Worm (Caenorhabditis elegans) whole organism, L1 larva: ENCODE measurements around the gene F39H12.1.

Source experiments
- C04F5.9 ChIP-seq: sonication (generic microtip); optimal IDR thresholded peaks from 2 replicates; lab custom pipeline; 2016; ENCODE audit warnings: missing genetic modification characterization, missing compliant biosample characterization
- C16A3.4 ChIP-seq: fragments of 150-350 bp; optimal IDR thresholded peaks from 2 replicates; lab custom pipeline; 2014; ENCODE audit warnings: missing biosample characterization, missing genetic modification characterization
- C34B4.2 ChIP-seq: sonication (generic microtip); optimal IDR thresholded peaks from 2 replicates; lab custom pipeline; 2017; ENCODE audit warnings: mild to moderate bottlenecking, missing genetic modification characterization, missing compliant biosample characterization
- F16B12.6 ChIP-seq: fragments of 150-350 bp; optimal IDR thresholded peaks from 2 replicates; lab custom pipeline; 2014; ENCODE audit warnings: missing biosample characterization, missing genetic modification characterization
- aha-1 ChIP-seq: fragments of 150-350 bp; optimal IDR thresholded peaks from 2 replicates; lab custom pipeline; 2014; ENCODE audit warnings: missing biosample characterization, missing genetic modification characterization
- aly-2 ChIP-seq: fragments of 150-350 bp; optimal IDR thresholded peaks from 2 replicates; lab custom pipeline; 2014; ENCODE audit warnings: missing biosample characterization, missing genetic modification characterization
- ama-1 ChIP-seq: fragments of 150-350 bp; optimal IDR thresholded peaks from 2 replicates; lab custom pipeline; 2014
- blmp-1 ChIP-seq: fragments of 150-350 bp; optimal IDR thresholded peaks from 2 replicates; lab custom pipeline; 2014; ENCODE audit warnings: missing biosample characterization, missing genetic modification characterization
- ceh-63 ChIP-seq: fragments of 200-800 bp; sonication (Bioruptor generic); optimal IDR thresholded peaks from 2 replicates; lab custom pipeline; 2018; ENCODE audit warnings: mild to moderate bottlenecking, missing genetic modification characterization, missing compliant biosample characterization
- efl-3 ChIP-seq: fragments of 200-800 bp; sonication (Bioruptor generic); optimal IDR thresholded peaks from 2 replicates; lab custom pipeline; 2018; ENCODE audit warnings: mild to moderate bottlenecking, missing genetic modification characterization, missing compliant biosample characterization
- egl-13 ChIP-seq: sonication (generic microtip); optimal IDR thresholded peaks from 2 replicates; lab custom pipeline; 2016; ENCODE audit warnings: missing genotype, missing genetic modification reagents, missing genetic modification characterization, missing compliant biosample characterization
- egl-27 ChIP-seq, 2 experiments: fragments of 150-350 bp in 1 of 2; sonication (generic microtip); optimal IDR thresholded peaks; 3 replicates each; lab custom pipeline; 2017 to 2018; ENCODE audit warnings: missing biosample characterization in 2 of 2, missing genetic modification characterization in 2 of 2, missing genetic modification reagents in 2 of 2
- elt-2 ChIP-seq: sonication (generic microtip); optimal IDR thresholded peaks from 2 replicates; lab custom pipeline; 2016; ENCODE audit warnings: missing genetic modification characterization, mild to moderate bottlenecking, inconsistent platforms, missing compliant biosample characterization, missing genetic modification reagents
- elt-3 ChIP-seq, 6 experiments: fragments of 150-350 bp in 1 of 6; sonication (generic microtip); optimal IDR thresholded peaks; 2 replicates each; lab custom pipeline; 2017 to 2018; ENCODE audit warnings: missing biosample characterization in 6 of 6, missing genetic modification characterization in 6 of 6, inconsistent platforms in 1 of 6
- ets-5 ChIP-seq: fragments of 200-800 bp; sonication (Bioruptor generic); IDR thresholded peaks from 2 replicates; pipeline ENCODE4 v1.3.6; 2022; ENCODE audit warnings: missing genetic modification characterization, missing compliant biosample characterization
- fkh-4 ChIP-seq: sonication (generic microtip); optimal IDR thresholded peaks from 2 replicates; lab custom pipeline; 2016; ENCODE audit warnings: missing compliant biosample characterization, missing genetic modification characterization, borderline replicate concordance
- fkh-8 ChIP-seq: sonication (generic microtip); optimal IDR thresholded peaks from 2 replicates; lab custom pipeline; 2016; ENCODE audit warnings: mild to moderate bottlenecking, missing genetic modification characterization, missing compliant biosample characterization
- fos-1 ChIP-seq: fragments of 150-350 bp; optimal IDR thresholded peaks from 2 replicates; lab custom pipeline; 2014; ENCODE audit warnings: missing biosample characterization, missing genetic modification characterization
- grh-1 ChIP-seq: fragments of 200-800 bp; sonication (Bioruptor generic); IDR thresholded peaks from 2 replicates; pipeline ENCODE4 v1.3.6; 2022; ENCODE audit warnings: missing genetic modification reagents, missing genetic modification characterization, missing compliant biosample characterization
- hpl-2 ChIP-seq: fragments of 150-350 bp; optimal IDR thresholded peaks from 2 replicates; lab custom pipeline; 2014; ENCODE audit warnings: missing biosample characterization, missing genetic modification reagents, missing genetic modification characterization
- irx-1 ChIP-seq: sonication (generic microtip); optimal IDR thresholded peaks from 2 replicates; lab custom pipeline; 2016; ENCODE audit warnings: missing genetic modification characterization, missing compliant biosample characterization
- lin-14 ChIP-seq: fragments of 200-800 bp; sonication (Bioruptor generic); optimal IDR thresholded peaks from 2 replicates; lab custom pipeline; 2018; ENCODE audit warnings: mild to moderate bottlenecking, missing genetic modification characterization, moderate library complexity, missing compliant biosample characterization
- lin-35 ChIP-seq, 2 experiments: fragments of 150-350 bp; optimal IDR thresholded peaks; 2 replicates each; lab custom pipeline; 2014; ENCODE audit warnings: missing biosample characterization in 2 of 2, missing genetic modification characterization in 2 of 2, missing genetic modification reagents in 2 of 2
- lin-39 ChIP-seq: fragments of 150-350 bp; optimal IDR thresholded peaks from 2 replicates; lab custom pipeline; 2014; ENCODE audit warnings: missing biosample characterization, missing genetic modification reagents, missing genetic modification characterization
- mdl-1 ChIP-seq, 2 experiments: fragments of 150-350 bp; optimal IDR thresholded peaks; 2 replicates each; lab custom pipeline; 2014 to 2017; ENCODE audit warnings: missing biosample characterization in 2 of 2, missing genetic modification characterization in 2 of 2, inconsistent platforms in 1 of 2
- mep-1 ChIP-seq: fragments of 150-350 bp; optimal IDR thresholded peaks from 2 replicates; lab custom pipeline; 2014; ENCODE audit warnings: missing biosample characterization, missing genetic modification characterization
- nhr-11 ChIP-seq: fragments of 150-350 bp; optimal IDR thresholded peaks from 2 replicates; lab custom pipeline; 2014; ENCODE audit warnings: missing biosample characterization, missing genetic modification characterization
- nhr-237 ChIP-seq: fragments of 150-350 bp; optimal IDR thresholded peaks from 2 replicates; lab custom pipeline; 2014; ENCODE audit warnings: missing biosample characterization, missing genetic modification characterization
- nhr-47 ChIP-seq: sonication (generic microtip); optimal IDR thresholded peaks from 2 replicates; lab custom pipeline; 2016; ENCODE audit warnings: mild to moderate bottlenecking, missing genetic modification characterization, moderate library complexity, missing compliant biosample characterization
- nhr-71 ChIP-seq: sonication (generic microtip); optimal IDR thresholded peaks from 2 replicates; lab custom pipeline; 2016; ENCODE audit warnings: mild to moderate bottlenecking, missing genetic modification characterization, moderate library complexity, missing compliant biosample characterization
- nhr-76 ChIP-seq: sonication (generic microtip); optimal IDR thresholded peaks from 2 replicates; lab custom pipeline; 2017; ENCODE audit warnings: missing biosample characterization, missing genetic modification characterization
- nhr-84 ChIP-seq: sonication (generic microtip); optimal IDR thresholded peaks from 2 replicates; lab custom pipeline; 2017; ENCODE audit warnings: missing biosample characterization, missing genetic modification characterization
- nhr-85 ChIP-seq: sonication (generic microtip); peaks from one replicate; lab custom pipeline; 2016; ENCODE audit warnings: missing genetic modification characterization, inconsistent platforms, missing compliant biosample characterization
- nhr-90 ChIP-seq: sonication (generic microtip); optimal IDR thresholded peaks from 2 replicates; lab custom pipeline; 2016; ENCODE audit warnings: mild to moderate bottlenecking, missing genetic modification characterization, missing compliant biosample characterization; ENCODE audit not compliant: poor library complexity
- pqm-1 ChIP-seq: sonication (generic microtip); optimal IDR thresholded peaks from 3 replicates; lab custom pipeline; 2017; ENCODE audit warnings: missing biosample characterization, missing genetic modification characterization
- snpc-4 ChIP-seq: fragments of 150-350 bp; optimal IDR thresholded peaks from 2 replicates; lab custom pipeline; 2014; ENCODE audit warnings: missing biosample characterization, missing genetic modification characterization
- sox-4 ChIP-seq: sonication (generic microtip); optimal IDR thresholded peaks from 2 replicates; lab custom pipeline; 2016; ENCODE audit warnings: missing genetic modification characterization, missing compliant biosample characterization
- sup-37 ChIP-seq: fragments of 200-800 bp; sonication (Bioruptor generic); optimal IDR thresholded peaks from 2 replicates; lab custom pipeline; 2018; ENCODE audit warnings: mild to moderate bottlenecking, missing genetic modification characterization, missing compliant biosample characterization
- tbx-2 ChIP-seq: sonication (generic microtip); optimal IDR thresholded peaks from 2 replicates; lab custom pipeline; 2016; ENCODE audit warnings: missing genetic modification characterization, missing compliant biosample characterization
- tlp-1 ChIP-seq: fragments of 150-350 bp; optimal IDR thresholded peaks from 2 replicates; lab custom pipeline; 2014; ENCODE audit warnings: missing biosample characterization, missing genetic modification characterization
- unc-86 ChIP-seq: sonication (generic microtip); optimal IDR thresholded peaks from 2 replicates; lab custom pipeline; 2016; ENCODE audit warnings: missing genetic modification characterization, missing compliant biosample characterization
- vab-15 ChIP-seq: sonication (generic microtip); optimal IDR thresholded peaks from 2 replicates; lab custom pipeline; 2017; ENCODE audit warnings: missing genotype, mild to moderate bottlenecking, missing genetic modification characterization, missing compliant biosample characterization
- xbp-1 ChIP-seq: sonication (generic microtip); optimal IDR thresholded peaks from 2 replicates; lab custom pipeline; 2016; ENCODE audit warnings: missing genetic modification characterization, missing compliant biosample characterization
- zag-1 ChIP-seq: fragments of 150-350 bp; optimal IDR thresholded peaks from 2 replicates; lab custom pipeline; 2014; ENCODE audit warnings: missing biosample characterization, missing genetic modification characterization
- zip-4 ChIP-seq: fragments of 200-800 bp; sonication (Bioruptor generic); optimal IDR thresholded peaks from 2 replicates; lab custom pipeline; 2018; ENCODE audit warnings: mild to moderate bottlenecking, missing genetic modification characterization, moderate library complexity, missing compliant biosample characterization
- ztf-11 ChIP-seq, 2 experiments: sonication (generic microtip); optimal IDR thresholded peaks; 2 replicates each; lab custom pipeline; 2016 to 2017; ENCODE audit warnings: missing genetic modification characterization in 2 of 2, missing biosample characterization in 1 of 2, missing compliant biosample characterization in 1 of 2

The F39H12.1 gene

DNA sequence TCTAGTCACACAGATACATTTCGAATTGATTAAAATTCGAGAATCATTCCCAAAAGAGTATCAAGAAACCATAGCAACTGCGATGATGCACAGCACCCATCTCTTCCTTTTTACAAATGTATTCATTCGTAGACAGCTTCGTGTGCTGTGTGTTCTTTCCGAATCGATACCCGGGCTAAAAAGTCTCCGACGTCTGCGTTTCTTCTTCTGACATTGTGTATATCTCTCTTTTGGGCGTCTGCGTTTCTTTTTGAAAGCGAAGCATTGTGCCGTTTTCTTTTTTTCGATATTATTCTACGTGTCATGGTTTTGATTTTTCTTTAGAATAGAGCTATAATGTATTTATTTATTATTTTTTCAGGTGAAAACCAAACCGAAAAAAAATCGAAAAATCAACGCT is 46.6 kb upstream of the F39H12.1 start, which contains the start of gene attf-5 (continued):
- TF ChIP-seq lin-14: no peak
- peak; percentile 13 for TF ChIP-seq xbp-1 (tag; lab: Kevin White, UChicago)
- no peak for TF ChIP-seq ets-5
- TF ChIP-seq aha-1 (tag; lab: Kevin White, UChicago): no peak
- TF ChIP-seq egl-13: no peak
- no peak for TF ChIP-seq C04F5.9 (tag; lab: Kevin White, UChicago)
- TF ChIP-seq nhr-11 (tag; lab: Kevin White, UChicago): no peak
- no peak for TF ChIP-seq aly-2 (tag; lab: Kevin White, UChicago)
- peak; percentile 34 for TF ChIP-seq mep-1 (tag; lab: Kevin White, UChicago)
- no peak for TF ChIP-seq sup-37 (GFP tag; lab: Kevin White, UChicago)
- TF ChIP-seq fkh-4 (tag; lab: Kevin White, UChicago): no peak
- no peak for TF ChIP-seq nhr-85 (tag; lab: Kevin White, UChicago)

- TF ChIP-seq egl-27 (tag; optimal IDR thresholded peaks at IDR 0.05; lab: Kevin White, UChicago) (no peak), elt-2 (tag; lab: Kevin White, UChicago) (no peak), snpc-4 (tag; lab: Kevin White, UChicago) (no peak), grh-1 (GFP tag; lab: Robert Waterston, UW) (no peak)
These were observed 44.7 kb upstream of the F39H12.1 start for ce11 chrX:789848-790247.

DNA sequence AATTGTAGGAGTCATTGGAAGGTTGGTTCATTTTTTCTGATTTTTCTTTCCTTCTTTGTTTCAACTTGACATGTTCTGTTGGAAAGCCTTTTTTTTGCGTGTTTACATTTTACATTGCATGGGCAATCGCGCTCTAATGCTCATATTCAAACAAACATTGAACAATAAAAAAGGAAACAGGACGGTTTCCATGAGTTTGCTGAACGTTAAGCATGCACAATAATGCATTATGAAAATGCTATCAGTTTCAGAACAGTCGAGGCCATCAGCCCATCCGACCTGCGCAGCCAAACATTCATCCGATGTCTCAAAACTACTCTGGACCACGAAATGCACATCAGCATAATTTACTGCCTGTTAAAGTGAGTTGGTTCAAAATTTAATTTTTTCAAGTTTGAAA is 44.0 kb upstream of the F39H12.1 start:
- TF ChIP-seq elt-3 (tag; optimal IDR thresholded peaks at IDR 0.05; lab: Kevin White, UChicago) (no peak), fos-1 (no peak), zip-4 (GFP tag; lab: Kevin White, UChicago) (no peak), C34B4.2 (tag; lab: Kevin White, UChicago) (no peak), nhr-71 (no peak), egl-27 (tag; optimal IDR thresholded peaks at IDR 0.05; lab: Kevin White, UChicago) (no peak), mdl-1 (tag; optimal IDR thresholded peaks at IDR 0.05; lab: Kevin White, UChicago) (no peak), xbp-1 (tag; lab: Kevin White, UChicago) (no peak), unc-86 (tag; lab: Kevin White, UChicago) (no peak), nhr-84 (no peak), ceh-63 (GFP tag; lab: Kevin White, UChicago) (no peak), nhr-47 (tag; lab: Kevin White, UChicago) (no peak), sox-4 (tag; lab: Kevin White, UChicago) (no peak), egl-13 (no peak), zag-1 (tag; lab: Kevin White, UChicago) (no peak)

DNA sequence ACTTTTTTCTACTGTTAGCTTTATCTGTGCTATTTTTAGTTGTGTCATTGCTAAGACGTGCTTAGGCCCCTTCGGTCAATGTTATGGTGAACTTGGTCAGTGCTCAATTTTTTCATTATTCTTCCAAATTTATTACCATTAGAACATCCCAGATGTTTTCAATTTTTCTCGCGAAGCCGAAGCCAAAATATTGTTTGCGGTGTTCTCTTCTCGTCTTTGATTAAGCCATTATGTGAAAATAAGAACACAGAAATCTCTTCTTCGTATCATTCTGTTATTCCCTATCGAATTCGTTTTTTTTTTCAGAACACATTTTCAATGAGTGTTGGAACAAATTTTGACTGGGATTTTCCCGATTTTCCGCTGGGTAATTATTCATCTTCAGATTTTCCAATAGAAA is 32.1 kb upstream of the F39H12.1 start, which contains the start of gene gtr-1:
Gene gtr-1, plus strand, starts transcription at position 301 of the 400 bp plus-strand sequence.
- TF ChIP-seq irx-1 (tag; lab: Kevin White, UChicago) (no peak), nhr-85 (tag; lab: Kevin White, UChicago) (peak; percentile 12), tbx-2 (tag; lab: Kevin White, UChicago) (no peak), nhr-76 (tag; lab: Kevin White, UChicago) (no peak), ceh-63 (GFP tag; lab: Kevin White, UChicago) (no peak), nhr-90 (no peak), lin-35 (GFP tag; optimal IDR thresholded peaks at IDR 0.05; lab: Kevin White, UChicago) (no peak), egl-27 (tag; optimal IDR thresholded peaks at IDR 0.05; lab: Kevin White, UChicago) (no peak)

DNA sequence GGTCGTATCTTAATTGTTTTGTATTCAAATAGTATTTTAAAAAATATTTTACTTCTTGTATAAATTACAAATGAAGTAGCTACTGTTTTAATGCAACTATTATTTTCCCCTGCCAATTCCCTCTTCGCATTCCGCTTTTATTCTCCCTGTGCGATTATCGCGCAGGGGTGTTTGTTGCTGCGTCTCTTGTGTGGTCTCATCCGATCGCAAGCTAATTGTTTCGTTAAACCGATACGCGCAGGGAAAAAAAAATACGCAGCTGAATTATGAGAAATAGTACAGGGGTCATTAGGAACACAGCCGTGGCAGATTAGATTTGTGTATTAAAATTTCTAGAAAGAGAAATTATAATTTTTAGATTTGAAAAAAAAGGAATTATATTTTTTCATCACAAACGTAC is 28.1 kb upstream of the F39H12.1 start:
- TF ChIP-seq ztf-11 (tag; optimal IDR thresholded peaks at IDR 0.05; lab: Kevin White, UChicago) (peak; percentile 85 to 96), nhr-237 (tag; lab: Kevin White, UChicago) (peak; percentile 98), elt-3 (tag; optimal IDR thresholded peaks at IDR 0.05; lab: Kevin White, UChicago) (peak; percentile 88 to 99 (median 95)), fkh-8 (tag; lab: Kevin White, UChicago) (peak; percentile 96), efl-3 (GFP tag; lab: Kevin White, UChicago) (peak; percentile 95), lin-14 (peak; percentile 98), tlp-1 (no peak), irx-1 (tag; lab: Kevin White, UChicago) (peak; percentile 99), pqm-1 (peak; percentile 63), blmp-1 (tag; lab: Kevin White, UChicago) (peak; percentile 59), egl-13 (peak; percentile 95), F16B12.6 (tag; lab: Kevin White, UChicago) (peak; percentile 61), lin-39 (peak; percentile 99), hpl-2 (GFP tag; lab: Kevin White, UChicago) (peak; percentile 97), C16A3.4 (tag; lab: Kevin White, UChicago) (peak; percentile 100), lin-35 (GFP tag; optimal IDR thresholded peaks at IDR 0.05; lab: Kevin White, UChicago) (peak; percentile 72 to 93), ama-1 (no peak), vab-15 (tag; lab: Kevin White, UChicago) (peak; percentile 82)
